Fruit fly (Drosophila melanogaster) whole organism, prepupa: Measurements from ENCODE around the gene Klp31E.
A peak's percentile ranks its signal among the peaks of the same experiment; 100 is the strongest.

Source experiments
- Blimp-1 ChIP-seq: fragments of 200-800 bp; sonication (Bioruptor generic); optimal IDR thresholded peaks from 3 replicates; lab custom pipeline; 2017; ENCODE audit warnings: missing biosample characterization, missing genetic modification characterization, mild to moderate bottlenecking, moderate library complexity, missing genetic modification reagents
- CG10669 ChIP-seq: fragments of 200-800 bp; sonication (Bioruptor generic); optimal IDR thresholded peaks from 3 replicates; lab custom pipeline; 2018; ENCODE audit warnings: missing biosample characterization, mild to moderate bottlenecking, missing genetic modification characterization, moderate library complexity
- CG11762 ChIP-seq: fragments of 200-800 bp; sonication (Bioruptor generic); optimal IDR thresholded peaks from 3 replicates; lab custom pipeline; 2016; ENCODE audit warnings: missing biosample characterization, missing genetic modification characterization; ENCODE audit not compliant: insufficient read depth
- CG11902 ChIP-seq: fragments of 200-800 bp; sonication (Bioruptor generic); optimal IDR thresholded peaks from 3 replicates; lab custom pipeline; 2016; ENCODE audit warnings: missing biosample characterization, missing genetic modification characterization
- CG1621 ChIP-seq: fragments of 200-800 bp; sonication (Bioruptor generic); optimal IDR thresholded peaks from 3 replicates; lab custom pipeline; 2018; ENCODE audit warnings: missing biosample characterization, mild to moderate bottlenecking, missing genetic modification characterization
- CG16779 ChIP-seq: fragments of 200-800 bp; sonication (Bioruptor generic); optimal IDR thresholded peaks from 3 replicates; lab custom pipeline; 2017; ENCODE audit warnings: missing biosample characterization, mild to moderate bottlenecking, missing genetic modification characterization
- CG3032 ChIP-seq: fragments of 200-800 bp; optimal IDR thresholded peaks from 2 replicates; lab custom pipeline; 2019; ENCODE audit warnings: missing biosample characterization, mild to moderate bottlenecking, missing genetic modification characterization, moderate library complexity
- CG32006 ChIP-seq: fragments of 200-800 bp; sonication (Bioruptor generic); optimal IDR thresholded peaks from 3 replicates; lab custom pipeline; 2017; ENCODE audit warnings: missing biosample characterization, mild to moderate bottlenecking, missing genetic modification characterization
- CG34406 ChIP-seq: fragments of 200-800 bp; sonication (Bioruptor generic); optimal IDR thresholded peaks from 3 replicates; lab custom pipeline; 2016; ENCODE audit warnings: missing biosample characterization, missing genetic modification characterization
- CG3919 ChIP-seq: fragments of 200-800 bp; sonication (Bioruptor generic); optimal IDR thresholded peaks from 3 replicates; lab custom pipeline; 2016; ENCODE audit warnings: missing biosample characterization, missing genetic modification characterization
- CG4318 ChIP-seq: fragments of 200-800 bp; sonication (Bioruptor generic); optimal IDR thresholded peaks from 3 replicates; lab custom pipeline; 2017; ENCODE audit warnings: missing biosample characterization, mild to moderate bottlenecking, missing genetic modification characterization
- CG6163 ChIP-seq: fragments of 200-800 bp; sonication (Bioruptor generic); IDR thresholded peaks from 3 replicates; pipeline ENCODE4 v1.3.6; 2022; ENCODE audit warnings: missing biosample characterization, missing genetic modification characterization
- CG6792 ChIP-seq: fragments of 200-800 bp; sonication (Bioruptor generic); optimal IDR thresholded peaks from 3 replicates; lab custom pipeline; 2016; ENCODE audit warnings: missing biosample characterization, missing genetic modification characterization
- CG6854 ChIP-seq: fragments of 200-800 bp; sonication (Bioruptor generic); optimal IDR thresholded peaks from 2 replicates; lab custom pipeline; 2017; ENCODE audit warnings: missing biosample characterization, mild to moderate bottlenecking, missing genetic modification characterization
- CG7368 ChIP-seq: fragments of 200-800 bp; sonication (Bioruptor generic); optimal IDR thresholded peaks from 3 replicates; lab custom pipeline; 2016; ENCODE audit warnings: missing biosample characterization, missing genetic modification characterization
- CG8319 ChIP-seq: fragments of 200-800 bp; sonication (Bioruptor generic); optimal IDR thresholded peaks from 3 replicates; lab custom pipeline; 2016; ENCODE audit warnings: missing biosample characterization, missing genetic modification characterization
- CG9139 ChIP-seq: fragments of 200-800 bp; sonication (Bioruptor generic); optimal IDR thresholded peaks from 3 replicates; lab custom pipeline; 2017; ENCODE audit warnings: missing biosample characterization, mild to moderate bottlenecking, missing genetic modification characterization
- Eip75B ChIP-seq: fragments of 200-800 bp; sonication (Bioruptor generic); optimal IDR thresholded peaks from 3 replicates; lab custom pipeline; 2016; ENCODE audit warnings: missing biosample characterization, missing genetic modification characterization
- Ets21C ChIP-seq: fragments of 200-800 bp; sonication (Bioruptor generic); optimal IDR thresholded peaks from 3 replicates; lab custom pipeline; 2016; ENCODE audit warnings: missing biosample characterization, missing genetic modification characterization
- Ets96B ChIP-seq: fragments of 200-800 bp; optimal IDR thresholded peaks from 2 replicates; lab custom pipeline; 2019; ENCODE audit warnings: missing biosample characterization, mild to moderate bottlenecking, missing genetic modification characterization, moderate library complexity
- Gug ChIP-seq: fragments of 200-800 bp; sonication (Bioruptor generic); IDR thresholded peaks from 2 replicates; pipeline ENCODE4 v1.3.6; 2022; ENCODE audit warnings: missing biosample characterization, missing genetic modification characterization
- Hr38 ChIP-seq: sonication (Bioruptor generic); optimal IDR thresholded peaks from 2 replicates; lab custom pipeline; 2016; ENCODE audit warnings: missing biosample characterization, missing genetic modification characterization
- Hr4 ChIP-seq: fragments of 200-800 bp; sonication (Bioruptor generic); optimal IDR thresholded peaks from 3 replicates; lab custom pipeline; 2016; ENCODE audit warnings: missing biosample characterization, missing genetic modification characterization
- Lpt ChIP-seq: fragments of 200-800 bp; sonication (Bioruptor generic); optimal IDR thresholded peaks from 3 replicates; lab custom pipeline; 2016; ENCODE audit warnings: missing biosample characterization, missing genetic modification characterization
- Smox ChIP-seq: fragments of 200-800 bp; sonication (Bioruptor generic); optimal IDR thresholded peaks from 3 replicates; lab custom pipeline; 2016; ENCODE audit warnings: missing biosample characterization, missing genetic modification characterization
- Sox102F ChIP-seq: fragments of 200-800 bp; sonication (Bioruptor generic); optimal IDR thresholded peaks from 2 replicates; lab custom pipeline; 2016; ENCODE audit warnings: missing biosample characterization, mild to moderate bottlenecking, missing genetic modification characterization
- cyc ChIP-seq: fragments of 200-800 bp; sonication (Bioruptor generic); optimal IDR thresholded peaks from 3 replicates; lab custom pipeline; 2016; ENCODE audit warnings: missing biosample characterization, missing genetic modification characterization
- dac ChIP-seq: fragments of 200-800 bp; sonication (Bioruptor generic); optimal IDR thresholded peaks from 2 replicates; lab custom pipeline; 2017; ENCODE audit warnings: missing biosample characterization, mild to moderate bottlenecking, missing genetic modification characterization
- dsx ChIP-seq: fragments of 200-800 bp; optimal IDR thresholded peaks from 3 replicates; lab custom pipeline; 2019; ENCODE audit warnings: missing biosample characterization, mild to moderate bottlenecking, missing genetic modification characterization, moderate library complexity; ENCODE audit not compliant: poor library complexity, severe bottlenecking
- esn ChIP-seq: fragments of 200-800 bp; sonication (Bioruptor generic); optimal IDR thresholded peaks from 2 replicates; lab custom pipeline; 2016; ENCODE audit warnings: missing biosample characterization, mild to moderate bottlenecking, missing genetic modification characterization, moderate library complexity
- fd59A ChIP-seq: fragments of 200-800 bp; sonication (Bioruptor generic); optimal IDR thresholded peaks from 2 replicates; lab custom pipeline; 2017; ENCODE audit warnings: missing biosample characterization, mild to moderate bottlenecking, missing genetic modification characterization, missing genetic modification reagents
- fd85E ChIP-seq: fragments of 200-800 bp; sonication (Bioruptor generic); optimal IDR thresholded peaks from 3 replicates; lab custom pipeline; 2016; ENCODE audit warnings: missing biosample characterization, missing genetic modification characterization
- fkh ChIP-seq: fragments of 200-800 bp; sonication (Bioruptor generic); optimal IDR thresholded peaks from 3 replicates; lab custom pipeline; 2017; ENCODE audit warnings: missing biosample characterization, mild to moderate bottlenecking, missing genetic modification characterization, moderate library complexity
- net ChIP-seq: fragments of 200-800 bp; sonication (Bioruptor generic); optimal IDR thresholded peaks from 3 replicates; lab custom pipeline; 2016; ENCODE audit warnings: missing biosample characterization, missing genetic modification characterization
- pdm3 ChIP-seq: fragments of 200-800 bp; sonication (Bioruptor generic); optimal IDR thresholded peaks from 3 replicates; lab custom pipeline; 2016; ENCODE audit warnings: missing biosample characterization, missing genetic modification characterization
- svp ChIP-seq: fragments of 200-800 bp; sonication (Bioruptor generic); peaks from one replicate; lab custom pipeline; 2016; ENCODE audit warnings: missing biosample characterization, missing genetic modification characterization
- topi ChIP-seq: fragments of 200-800 bp; sonication (Bioruptor generic); optimal IDR thresholded peaks from 3 replicates; lab custom pipeline; 2016; ENCODE audit warnings: missing biosample characterization, missing genetic modification characterization
- vri ChIP-seq: fragments of 200-800 bp; sonication (Bioruptor generic); optimal IDR thresholded peaks from 3 replicates; lab custom pipeline; 2016; ENCODE audit warnings: missing biosample characterization, mild to moderate bottlenecking, missing genetic modification characterization

Gene Klp31E

DNA sequence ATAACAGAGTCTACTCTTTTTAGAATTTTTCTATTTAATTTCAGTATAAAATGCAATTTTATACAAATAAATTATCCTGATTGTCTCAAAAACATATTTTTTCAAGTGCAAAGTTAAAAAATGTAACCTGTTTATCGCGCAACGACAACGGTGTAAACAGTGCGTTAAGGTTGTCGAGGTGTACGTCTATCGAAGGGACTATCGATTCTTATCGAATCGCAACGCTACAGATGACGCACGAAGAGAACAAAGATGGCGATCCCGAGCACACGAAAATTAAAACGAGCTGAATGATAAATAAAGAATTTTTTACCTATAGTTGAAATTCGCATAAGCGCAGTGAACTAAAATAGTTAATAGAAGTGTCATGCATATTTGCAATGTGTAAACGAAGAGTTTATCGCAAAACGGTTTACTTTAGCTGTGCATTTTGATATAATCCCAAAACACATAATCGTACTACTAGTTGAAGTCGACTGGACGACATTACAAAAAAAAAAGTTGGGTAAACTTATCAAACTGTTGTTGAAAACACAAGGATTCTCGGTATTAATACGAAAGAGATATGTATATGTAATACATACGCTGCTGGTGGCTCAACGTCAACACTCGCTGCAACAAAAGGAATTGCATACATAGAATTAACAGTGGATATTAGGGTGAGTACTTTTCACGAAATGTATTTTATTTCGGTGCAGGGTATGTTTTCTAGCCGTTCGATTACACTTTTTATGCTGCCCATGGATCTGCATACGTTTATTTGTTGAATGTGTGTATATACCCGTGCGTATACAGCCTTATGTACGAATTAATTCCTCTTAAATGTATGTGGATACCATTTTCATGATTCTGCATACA lies 25.7 kb upstream of the Klp31E start, which contains the start of gene da (continued):
- TF ChIP-seq pdm3 (peak; percentile 73), Ets96B (tag; lab: Kevin White, UChicago) (peak; percentile 24), CG9139 (GFP tag; lab: Kevin White, UChicago) (no peak), dac (GFP tag; lab: Kevin White, UChicago) (peak; percentile 8), vri (GFP tag; lab: Kevin White, UChicago) (peak; percentile 45), Hr38 (GFP tag; lab: Kevin White, UChicago) (no peak), CG7368 (GFP tag; lab: Kevin White, UChicago) (peak; percentile 24), CG1621 (tag; lab: Kevin White, UChicago) (no peak), fkh (GFP tag; lab: Kevin White, UChicago) (peak; percentile 47), CG10669 (GFP tag; lab: Kevin White, UChicago) (peak; percentile 22), Ets21C (GFP tag; lab: Kevin White, UChicago) (peak; percentile 12), Lpt (GFP tag; lab: Kevin White, UChicago) (no peak), Sox102F (GFP tag; lab: Kevin White, UChicago) (peak; percentile 4), Eip75B (GFP tag; lab: Kevin White, UChicago) (peak; percentile 67), CG4318 (GFP tag; lab: Kevin White, UChicago) (no peak), esn (GFP tag; lab: Kevin White, UChicago) (peak; percentile 66), CG3919 (GFP tag; lab: Kevin White, UChicago) (no peak), CG3032 (tag; lab: Kevin White, UChicago) (peak; percentile 61), CG8319 (GFP tag; lab: Kevin White, UChicago) (no peak), CG34406 (GFP tag; lab: Kevin White, UChicago) (no peak), dsx (GFP tag; lab: Kevin White, UChicago) (peak; percentile 29), Gug (GFP tag; lab: Robert Waterston, UW) (no peak), Blimp-1 (peak; percentile 17), CG11902 (GFP tag; lab: Kevin White, UChicago) (peak; percentile 11), topi (GFP tag; lab: Kevin White, UChicago) (peak; percentile 44)

DNA sequence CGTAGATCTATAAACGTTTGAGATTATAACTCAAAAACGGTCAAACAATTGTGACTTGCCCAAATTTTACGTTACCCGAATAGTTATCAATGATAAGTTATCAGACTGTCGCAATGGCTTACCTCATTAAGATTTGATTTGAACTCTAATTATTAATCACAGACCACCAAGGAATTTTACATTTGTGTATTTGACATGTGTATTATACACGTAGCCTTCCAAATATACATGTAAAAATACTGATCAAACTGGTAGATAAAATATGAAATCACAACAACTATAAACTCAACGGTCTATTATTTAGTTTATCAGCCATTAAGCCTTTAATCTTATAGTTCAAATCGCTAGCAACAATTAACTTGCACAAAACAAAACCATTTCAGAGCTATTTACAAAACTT lies 20.4 kb upstream of the Klp31E start:
- no peak for TF ChIP-seq fkh (GFP tag; lab: Kevin White, UChicago)
- no peak for TF ChIP-seq svp (GFP tag; lab: Kevin White, UChicago)
- TF ChIP-seq CG11762 (GFP tag; lab: Kevin White, UChicago) = no peak
- no peak for TF ChIP-seq fd59A
- peak; percentile 18 for TF ChIP-seq vri (GFP tag; lab: Kevin White, UChicago)
- no peak for TF ChIP-seq Hr4 (GFP tag; lab: Kevin White, UChicago)

DNA sequence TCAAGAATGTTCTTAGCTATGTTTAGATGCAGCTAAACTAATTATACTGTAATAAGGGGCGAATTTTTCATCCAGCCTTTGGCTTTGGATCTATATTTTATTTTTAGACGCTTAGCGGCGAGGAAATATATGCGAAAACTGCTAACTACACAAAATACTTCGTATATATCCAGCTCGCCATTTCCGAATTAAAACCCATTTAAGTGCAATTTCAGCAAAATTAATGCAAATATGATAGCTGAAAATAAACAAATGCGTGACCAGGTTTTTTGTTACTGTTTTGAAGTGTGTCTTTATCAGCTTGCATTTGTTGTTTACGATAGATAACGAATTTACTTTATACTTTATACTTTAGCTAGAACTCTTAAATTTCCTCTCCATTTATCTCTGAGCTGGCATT lies 18.8 kb upstream of the Klp31E start:
- TF ChIP-seq CG6792 = no peak
- no peak for TF ChIP-seq cyc (GFP tag; lab: Kevin White, UChicago)
- TF ChIP-seq Blimp-1 = no peak
- no peak for TF ChIP-seq CG34406 (GFP tag; lab: Kevin White, UChicago)
- TF ChIP-seq vri (GFP tag; lab: Kevin White, UChicago) = no peak
- TF ChIP-seq svp (GFP tag; lab: Kevin White, UChicago) = no peak
- TF ChIP-seq pdm3 = no peak
- no peak for TF ChIP-seq CG4318 (GFP tag; lab: Kevin White, UChicago)
- no peak for TF ChIP-seq Ets96B (tag; lab: Kevin White, UChicago)
- no peak for TF ChIP-seq CG16779 (tag; lab: Kevin White, UChicago)
- TF ChIP-seq CG7368 (GFP tag; lab: Kevin White, UChicago) = no peak
- no peak for TF ChIP-seq fd85E
- no peak for TF ChIP-seq CG6163
- no peak for TF ChIP-seq CG3032 (tag; lab: Kevin White, UChicago)
- TF ChIP-seq CG6854 (GFP tag; lab: Kevin White, UChicago) = no peak
- no peak for TF ChIP-seq Smox (GFP tag; lab: Kevin White, UChicago)
- no peak for TF ChIP-seq net (GFP tag; lab: Kevin White, UChicago)
- no peak for TF ChIP-seq CG32006 (GFP tag; lab: Kevin White, UChicago)
- TF ChIP-seq, all 60 proteins: peak for 0
